Worm (Caenorhabditis elegans) whole organism, L3 larva: ENCODE measurements around the gene F22F7.2.

Experiments
- lin-15B ChIP-seq: fragments of 150-350 bp; optimal IDR thresholded peaks from 2 replicates; lab custom pipeline; 2014; ENCODE audit warnings: missing biosample characterization, missing genetic modification characterization
- nhr-11 ChIP-seq: fragments of 150-350 bp; optimal IDR thresholded peaks from 2 replicates; lab custom pipeline; 2014; ENCODE audit warnings: missing biosample characterization, missing genetic modification characterization
- ztf-11 ChIP-seq: fragments of 150-350 bp; optimal IDR thresholded peaks from 2 replicates; lab custom pipeline; 2014; ENCODE audit warnings: missing biosample characterization, missing genetic modification characterization

- TF ChIP-seq ztf-11, result no peak
- no peak for TF ChIP-seq lin-15B
- TF ChIP-seq nhr-11 (tag; lab: Kevin White, UChicago), result no peak
These were observed 27.4 kb upstream of the F22F7.2 start, which contains the start of gene F36F12.2 for ce11 chrV:2095204-2095603.
